Fruit fly (Drosophila melanogaster) whole organism, prepupa: ENCODE measurements around the gene CG2147.

ENCODE experiments used
- Blimp-1 ChIP-seq: fragments of 200-800 bp; sonication (Bioruptor generic); optimal IDR thresholded peaks from 3 replicates; lab custom pipeline; 2017; ENCODE audit warnings: missing biosample characterization, missing genetic modification characterization, mild to moderate bottlenecking, moderate library complexity, missing genetic modification reagents
- CG10631 ChIP-seq: fragments of 200-800 bp; sonication (Bioruptor generic); optimal IDR thresholded peaks from 2 replicates; lab custom pipeline; 2016; ENCODE audit warnings: missing biosample characterization, missing genetic modification characterization
- CG11294 ChIP-seq: fragments of 200-800 bp; sonication (Bioruptor generic); IDR thresholded peaks from 2 replicates; pipeline ENCODE4 v1.3.6; 2022; ENCODE audit warnings: missing biosample characterization, missing genetic modification characterization
- CG11762 ChIP-seq: fragments of 200-800 bp; sonication (Bioruptor generic); optimal IDR thresholded peaks from 3 replicates; lab custom pipeline; 2016; ENCODE audit warnings: missing biosample characterization, missing genetic modification characterization; ENCODE audit not compliant: insufficient read depth
- CG15336 ChIP-seq: fragments of 200-800 bp; sonication (Bioruptor generic); IDR thresholded peaks from 2 replicates; pipeline ENCODE4 v1.3.6; 2022; ENCODE audit warnings: missing biosample characterization, missing genetic modification characterization
- CG16779 ChIP-seq: fragments of 200-800 bp; sonication (Bioruptor generic); optimal IDR thresholded peaks from 3 replicates; lab custom pipeline; 2017; ENCODE audit warnings: missing biosample characterization, mild to moderate bottlenecking, missing genetic modification characterization
- CG31627 ChIP-seq: fragments of 200-800 bp; sonication (Bioruptor generic); optimal IDR thresholded peaks from 3 replicates; lab custom pipeline; 2016; ENCODE audit warnings: missing biosample characterization, missing genetic modification characterization
- CG32006 ChIP-seq: fragments of 200-800 bp; sonication (Bioruptor generic); optimal IDR thresholded peaks from 3 replicates; lab custom pipeline; 2017; ENCODE audit warnings: missing biosample characterization, mild to moderate bottlenecking, missing genetic modification characterization
- CG34406 ChIP-seq: fragments of 200-800 bp; sonication (Bioruptor generic); optimal IDR thresholded peaks from 3 replicates; lab custom pipeline; 2016; ENCODE audit warnings: missing biosample characterization, missing genetic modification characterization
- CG6163 ChIP-seq: fragments of 200-800 bp; sonication (Bioruptor generic); IDR thresholded peaks from 3 replicates; pipeline ENCODE4 v1.3.6; 2022; ENCODE audit warnings: missing biosample characterization, missing genetic modification characterization
- CG6854 ChIP-seq: fragments of 200-800 bp; sonication (Bioruptor generic); optimal IDR thresholded peaks from 2 replicates; lab custom pipeline; 2017; ENCODE audit warnings: missing biosample characterization, mild to moderate bottlenecking, missing genetic modification characterization
- CG7368 ChIP-seq: fragments of 200-800 bp; sonication (Bioruptor generic); optimal IDR thresholded peaks from 3 replicates; lab custom pipeline; 2016; ENCODE audit warnings: missing biosample characterization, missing genetic modification characterization
- CG8119 ChIP-seq: fragments of 200-800 bp; sonication (Bioruptor generic); IDR thresholded peaks from 3 replicates; pipeline ENCODE4 v1.3.6; 2022; ENCODE audit warnings: missing biosample characterization, missing genetic modification characterization
- CG8319 ChIP-seq: fragments of 200-800 bp; sonication (Bioruptor generic); optimal IDR thresholded peaks from 3 replicates; lab custom pipeline; 2016; ENCODE audit warnings: missing biosample characterization, missing genetic modification characterization
- CG8632 ChIP-seq: fragments of 200-800 bp; sonication (Bioruptor generic); optimal IDR thresholded peaks from 3 replicates; lab custom pipeline; 2016; ENCODE audit warnings: missing biosample characterization, missing genetic modification characterization
- CG9139 ChIP-seq: fragments of 200-800 bp; sonication (Bioruptor generic); optimal IDR thresholded peaks from 3 replicates; lab custom pipeline; 2017; ENCODE audit warnings: missing biosample characterization, mild to moderate bottlenecking, missing genetic modification characterization
- Eip78C ChIP-seq: fragments of 200-800 bp; sonication (Bioruptor generic); peaks from one replicate; lab custom pipeline; 2016; ENCODE audit warnings: missing biosample characterization, missing genetic modification characterization
- Ets21C ChIP-seq: fragments of 200-800 bp; sonication (Bioruptor generic); optimal IDR thresholded peaks from 3 replicates; lab custom pipeline; 2016; ENCODE audit warnings: missing biosample characterization, missing genetic modification characterization
- Gug ChIP-seq: fragments of 200-800 bp; sonication (Bioruptor generic); IDR thresholded peaks from 2 replicates; pipeline ENCODE4 v1.3.6; 2022; ENCODE audit warnings: missing biosample characterization, missing genetic modification characterization
- Hr38 ChIP-seq: sonication (Bioruptor generic); optimal IDR thresholded peaks from 2 replicates; lab custom pipeline; 2016; ENCODE audit warnings: missing biosample characterization, missing genetic modification characterization
- Hr39 ChIP-seq: fragments of 200-800 bp; sonication (Bioruptor generic); optimal IDR thresholded peaks from 2 replicates; lab custom pipeline; 2016; ENCODE audit warnings: missing biosample characterization, missing genetic modification characterization
- Hr4 ChIP-seq: fragments of 200-800 bp; sonication (Bioruptor generic); optimal IDR thresholded peaks from 3 replicates; lab custom pipeline; 2016; ENCODE audit warnings: missing biosample characterization, missing genetic modification characterization
- Lpt ChIP-seq: fragments of 200-800 bp; sonication (Bioruptor generic); optimal IDR thresholded peaks from 3 replicates; lab custom pipeline; 2016; ENCODE audit warnings: missing biosample characterization, missing genetic modification characterization
- Met ChIP-seq: fragments of 200-800 bp; sonication (Bioruptor generic); optimal IDR thresholded peaks from 3 replicates; lab custom pipeline; 2016; ENCODE audit warnings: missing biosample characterization, missing genetic modification characterization
- OdsH ChIP-seq: fragments of 200-800 bp; sonication (Bioruptor generic); optimal IDR thresholded peaks from 3 replicates; lab custom pipeline; 2016; ENCODE audit warnings: missing biosample characterization, missing genetic modification characterization
- Smox ChIP-seq: fragments of 200-800 bp; sonication (Bioruptor generic); optimal IDR thresholded peaks from 3 replicates; lab custom pipeline; 2016; ENCODE audit warnings: missing biosample characterization, missing genetic modification characterization
- Sox102F ChIP-seq: fragments of 200-800 bp; sonication (Bioruptor generic); optimal IDR thresholded peaks from 2 replicates; lab custom pipeline; 2016; ENCODE audit warnings: missing biosample characterization, mild to moderate bottlenecking, missing genetic modification characterization
- Sox14 ChIP-seq: fragments of 200-800 bp; sonication (Bioruptor generic); optimal IDR thresholded peaks from 3 replicates; lab custom pipeline; 2016; ENCODE audit warnings: missing biosample characterization, missing genetic modification characterization
- acj6 ChIP-seq: fragments of 200-800 bp; sonication (Bioruptor generic); optimal IDR thresholded peaks from 3 replicates; lab custom pipeline; 2016; ENCODE audit warnings: missing biosample characterization, missing genetic modification characterization
- cyc ChIP-seq: fragments of 200-800 bp; sonication (Bioruptor generic); optimal IDR thresholded peaks from 3 replicates; lab custom pipeline; 2016; ENCODE audit warnings: missing biosample characterization, missing genetic modification characterization
- dac ChIP-seq: fragments of 200-800 bp; sonication (Bioruptor generic); optimal IDR thresholded peaks from 2 replicates; lab custom pipeline; 2017; ENCODE audit warnings: missing biosample characterization, mild to moderate bottlenecking, missing genetic modification characterization
- dsx ChIP-seq: fragments of 200-800 bp; optimal IDR thresholded peaks from 3 replicates; lab custom pipeline; 2019; ENCODE audit warnings: missing biosample characterization, mild to moderate bottlenecking, missing genetic modification characterization, moderate library complexity; ENCODE audit not compliant: poor library complexity, severe bottlenecking
- eg ChIP-seq: fragments of 200-800 bp; sonication (Bioruptor generic); IDR thresholded peaks from 3 replicates; pipeline ENCODE4 v1.3.6; 2022; ENCODE audit warnings: missing biosample characterization, missing genetic modification characterization
- esn ChIP-seq: fragments of 200-800 bp; sonication (Bioruptor generic); optimal IDR thresholded peaks from 2 replicates; lab custom pipeline; 2016; ENCODE audit warnings: missing biosample characterization, mild to moderate bottlenecking, missing genetic modification characterization, moderate library complexity
- fd85E ChIP-seq: fragments of 200-800 bp; sonication (Bioruptor generic); optimal IDR thresholded peaks from 3 replicates; lab custom pipeline; 2016; ENCODE audit warnings: missing biosample characterization, missing genetic modification characterization
- fkh ChIP-seq: fragments of 200-800 bp; sonication (Bioruptor generic); optimal IDR thresholded peaks from 3 replicates; lab custom pipeline; 2017; ENCODE audit warnings: missing biosample characterization, mild to moderate bottlenecking, missing genetic modification characterization, moderate library complexity
- lz ChIP-seq: fragments of 200-800 bp; sonication (Bioruptor generic); optimal IDR thresholded peaks from 3 replicates; lab custom pipeline; 2016; ENCODE audit warnings: missing biosample characterization, missing genetic modification characterization
- net ChIP-seq: fragments of 200-800 bp; sonication (Bioruptor generic); optimal IDR thresholded peaks from 3 replicates; lab custom pipeline; 2016; ENCODE audit warnings: missing biosample characterization, missing genetic modification characterization
- pdm3 ChIP-seq: fragments of 200-800 bp; sonication (Bioruptor generic); optimal IDR thresholded peaks from 3 replicates; lab custom pipeline; 2016; ENCODE audit warnings: missing biosample characterization, missing genetic modification characterization
- salr ChIP-seq, 2 experiments: fragments of 200-800 bp; sonication (Bioruptor generic); optimal IDR thresholded peaks; 3 replicates each; lab custom pipeline; 2016 to 2018; ENCODE audit warnings: missing biosample characterization in 2 of 2, missing genetic modification characterization in 2 of 2, mild to moderate bottlenecking in 1 of 2
- spab ChIP-seq: fragments of 200-800 bp; sonication (Bioruptor generic); optimal IDR thresholded peaks from 2 replicates; lab custom pipeline; 2017; ENCODE audit warnings: missing biosample characterization, mild to moderate bottlenecking, missing genetic modification characterization, missing genetic modification reagents
- ss ChIP-seq, 2 experiments: fragments of 200-800 bp; sonication (Bioruptor generic); optimal IDR thresholded peaks; 2 replicates in 1 of 2; 3 replicates in 1 of 2; lab custom pipeline; 2017 to 2018; ENCODE audit warnings: mild to moderate bottlenecking in 2 of 2, missing biosample characterization in 2 of 2, missing genetic modification characterization in 2 of 2, moderate library complexity in 1 of 2
- svp ChIP-seq: fragments of 200-800 bp; sonication (Bioruptor generic); peaks from one replicate; lab custom pipeline; 2016; ENCODE audit warnings: missing biosample characterization, missing genetic modification characterization
- vri ChIP-seq: fragments of 200-800 bp; sonication (Bioruptor generic); optimal IDR thresholded peaks from 3 replicates; lab custom pipeline; 2016; ENCODE audit warnings: missing biosample characterization, mild to moderate bottlenecking, missing genetic modification characterization

The CG2147 gene

DNA sequence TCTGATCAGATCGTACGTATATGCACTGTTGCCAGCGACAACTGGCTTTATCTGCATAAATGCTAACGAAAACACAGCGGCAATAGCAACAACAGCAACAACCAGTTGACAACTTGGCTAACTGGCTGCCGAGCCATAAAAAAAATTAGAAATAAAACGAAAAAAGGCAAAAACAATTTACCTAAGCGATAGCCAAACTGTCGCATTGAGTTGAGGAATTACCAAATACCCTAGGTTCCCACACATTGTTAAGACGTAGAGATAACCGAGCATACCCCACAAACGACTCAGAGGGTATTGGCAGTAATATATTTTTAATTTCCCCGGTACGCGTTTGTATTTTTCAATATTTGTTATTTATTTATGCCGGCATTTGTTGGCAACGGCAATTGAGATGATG is 7.3 kb upstream of the CG2147 start:
- TF ChIP-seq pdm3 (GFP tag; lab: Kevin White, UChicago) = peak; percentile 27
- no peak for TF ChIP-seq CG11762 (GFP tag; lab: Kevin White, UChicago)
- TF ChIP-seq cyc (GFP tag; lab: Kevin White, UChicago) = no peak
- peak; percentile 69 for TF ChIP-seq vri (GFP tag; lab: Kevin White, UChicago)
- peak; percentile 43 for TF ChIP-seq Hr4 (GFP tag; lab: Kevin White, UChicago)
- TF ChIP-seq CG8632 (GFP tag; lab: Kevin White, UChicago) = no peak
- peak; percentile 58; the same call in 1 of the 2 replicates for TF ChIP-seq CG15336 (GFP tag; lab: Robert Waterston, UW)
- no peak for TF ChIP-seq esn (GFP tag; lab: Kevin White, UChicago)
- no peak for TF ChIP-seq lz (GFP tag; lab: Kevin White, UChicago)
- TF ChIP-seq OdsH = no peak
- TF ChIP-seq fkh (GFP tag; lab: Kevin White, UChicago) = peak; percentile 78
- TF ChIP-seq CG8119 (GFP tag; lab: Robert Waterston, UW) = peak; percentile 20; the same call in 1 of the 3 replicates
- peak; percentile 60 for TF ChIP-seq eg (GFP tag; lab: Robert Waterston, UW)
- TF ChIP-seq CG8319 (GFP tag; lab: Kevin White, UChicago) = no peak
- no peak for TF ChIP-seq fd85E (GFP tag; lab: Kevin White, UChicago)
- no peak for TF ChIP-seq CG11294 (GFP tag; lab: Robert Waterston, UW)
- no peak for TF ChIP-seq dsx (GFP tag; lab: Kevin White, UChicago)
- 0 out of 3 replicates have a peak, but pooled peaks have one; percentile 6 for TF ChIP-seq CG6163 (GFP tag; lab: Robert Waterston, UW)
- no peak for TF ChIP-seq spab (GFP tag; lab: Kevin White, UChicago)
- no peak for TF ChIP-seq Hr39
- no peak for TF ChIP-seq CG31627 (GFP tag; lab: Kevin White, UChicago)
- TF ChIP-seq dac (GFP tag; lab: Kevin White, UChicago) = no peak
- TF ChIP-seq net (GFP tag; lab: Kevin White, UChicago) = peak; percentile 14
- peak; percentile 60 for TF ChIP-seq Eip78C (GFP tag; lab: Kevin White, UChicago)
- no peak for TF ChIP-seq CG7368 (GFP tag; lab: Kevin White, UChicago)
- no peak for TF ChIP-seq CG34406 (GFP tag; lab: Kevin White, UChicago)
- TF ChIP-seq Gug (GFP tag; lab: Robert Waterston, UW) = no peak
- no peak for TF ChIP-seq Smox
- no peak for TF ChIP-seq Sox102F
- TF ChIP-seq CG9139 (GFP tag; lab: Kevin White, UChicago) = no peak
- TF ChIP-seq acj6 (GFP tag; lab: Kevin White, UChicago) = no peak
- no peak for TF ChIP-seq Hr38
- no peak for TF ChIP-seq CG10631 (GFP tag; lab: Kevin White, UChicago)
- TF ChIP-seq, all 60 proteins: peak for 10

DNA sequence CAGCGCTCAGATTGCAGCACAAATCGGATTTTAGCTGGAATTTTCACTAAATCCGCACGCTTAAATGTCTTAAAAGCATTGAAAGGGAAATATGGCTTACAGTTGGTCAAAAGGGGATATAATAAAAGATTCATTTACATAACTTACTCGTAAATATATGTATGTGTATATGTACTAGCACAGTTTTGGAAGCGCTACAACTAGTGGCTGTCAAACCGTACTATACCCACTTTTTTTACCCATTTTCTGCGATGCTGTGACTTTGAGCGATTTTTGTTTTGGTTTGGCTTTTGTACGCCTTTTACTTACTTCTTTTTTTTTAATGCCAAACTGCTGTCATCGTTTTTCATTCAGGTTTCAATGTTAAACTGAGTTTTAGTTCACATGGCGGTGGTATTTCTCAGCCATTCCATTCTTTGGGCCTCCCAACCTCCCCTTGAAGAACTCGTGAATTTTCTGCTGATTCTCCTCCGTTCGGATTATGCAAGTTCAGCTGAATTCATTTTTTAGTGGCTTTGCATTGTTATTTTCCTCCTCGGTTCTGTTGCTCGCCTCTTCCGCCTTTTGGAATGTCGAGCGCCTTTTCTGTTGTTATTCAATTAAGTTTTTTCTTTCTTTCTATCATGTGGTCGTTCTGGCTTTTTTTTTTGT is 6.4 kb upstream of the CG2147 start:
- TF ChIP-seq Met (no peak), pdm3 (GFP tag; lab: Kevin White, UChicago) (no peak), spab (GFP tag; lab: Kevin White, UChicago) (no peak), CG16779 (tag; lab: Kevin White, UChicago) (no peak), CG34406 (GFP tag; lab: Kevin White, UChicago) (no peak), Ets21C (GFP tag; lab: Kevin White, UChicago) (no peak), Gug (GFP tag; lab: Robert Waterston, UW) (no peak), CG8319 (GFP tag; lab: Kevin White, UChicago) (no peak), svp (no peak)

DNA sequence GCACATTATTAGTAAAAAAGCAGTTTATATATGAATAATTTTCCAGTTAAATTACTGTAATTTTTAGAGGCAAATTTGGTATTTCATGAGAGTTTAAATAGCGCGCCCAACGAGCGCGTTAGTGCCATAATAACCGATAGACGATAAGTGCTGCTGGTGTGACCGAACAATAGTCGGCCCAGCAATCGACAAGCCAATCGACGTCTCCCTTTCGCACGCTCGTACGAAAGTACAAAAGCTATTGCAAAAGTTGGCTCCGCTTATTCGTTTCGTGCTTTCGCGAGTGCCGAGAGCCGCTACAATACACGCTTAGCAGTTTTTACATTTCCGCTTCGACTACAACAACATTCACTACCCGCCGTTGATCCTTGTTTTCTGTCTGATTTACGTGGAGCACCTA is 1.8 kb downstream of the CG2147 start, which contains the start of gene Trxr1:
Trxr1 (plus strand) TSS at position 231 of the 400 bp plus-strand sequence.
- TF ChIP-seq CG8319 (GFP tag; lab: Kevin White, UChicago) (no peak), CG31627 (GFP tag; lab: Kevin White, UChicago) (no peak), Lpt (GFP tag; lab: Kevin White, UChicago) (no peak), Met (no peak), lz (GFP tag; lab: Kevin White, UChicago) (no peak), CG6854 (GFP tag; lab: Kevin White, UChicago) (no peak), vri (GFP tag; lab: Kevin White, UChicago) (peak; percentile 4), salr (GFP tag; optimal IDR thresholded peaks at IDR 0.05; lab: Kevin White, UChicago) (no peak), CG16779 (tag; lab: Kevin White, UChicago) (no peak), Sox14 (GFP tag; lab: Kevin White, UChicago) (peak; percentile 35), Ets21C (GFP tag; lab: Kevin White, UChicago) (no peak), Smox (no peak), ss (GFP tag; optimal IDR thresholded peaks at IDR 0.05; lab: Kevin White, UChicago) (peak; percentile 9 to 33), OdsH (no peak), CG32006 (no peak), cyc (GFP tag; lab: Kevin White, UChicago) (no peak), CG6163 (GFP tag; lab: Robert Waterston, UW) (no peak; the same call in 2 of the 3 replicates), Gug (GFP tag; lab: Robert Waterston, UW) (no peak), Blimp-1 (GFP tag; lab: Kevin White, UChicago) (no peak), spab (GFP tag; lab: Kevin White, UChicago) (no peak), Eip78C (GFP tag; lab: Kevin White, UChicago) (peak; percentile 23), dsx (GFP tag; lab: Kevin White, UChicago) (peak; percentile 13), Hr4 (GFP tag; lab: Kevin White, UChicago) (no peak)
